Fruit fly (Drosophila melanogaster) whole organism, wandering third instar larva: ENCODE data around the gene CG31751.

ENCODE experiments used
- Abd-B ChIP-seq: fragments of >200 bp; optimal IDR thresholded peaks from 2 replicates; lab custom pipeline; 2017; ENCODE audit warnings: missing biosample characterization, missing genetic modification characterization
- CG32264 ChIP-seq: fragments of 200-800 bp; sonication (Bioruptor generic); optimal IDR thresholded peaks from 2 replicates; lab custom pipeline; 2016; ENCODE audit warnings: missing biosample characterization, missing genetic modification characterization
- CG9705 ChIP-seq: fragments of 200-800 bp; sonication (Bioruptor generic); optimal IDR thresholded peaks from 2 replicates; lab custom pipeline; 2018; ENCODE audit warnings: missing biosample characterization, mild to moderate bottlenecking, missing genetic modification characterization
- CrebA ChIP-seq: fragments of 200-800 bp; sonication (Bioruptor generic); optimal IDR thresholded peaks from 2 replicates; lab custom pipeline; 2016; ENCODE audit warnings: missing biosample characterization, mild to moderate bottlenecking, missing genetic modification characterization, borderline replicate concordance
- Dfd ChIP-seq: fragments of >200 bp; optimal IDR thresholded peaks from 2 replicates; lab custom pipeline; 2017; ENCODE audit warnings: missing biosample characterization, missing genetic modification characterization
- Dif ChIP-seq: fragments of 200-275, 200-300 bp; sonication (Bioruptor generic); optimal IDR thresholded peaks from 2 replicates; lab custom pipeline; 2018; ENCODE audit warnings: missing biosample characterization, missing genetic modification characterization; ENCODE audit not compliant: partially characterized antibody
- GATAd ChIP-seq: sonication (Bioruptor generic); optimal IDR thresholded peaks from 2 replicates; lab custom pipeline; 2016; ENCODE audit warnings: missing biosample characterization, missing genetic modification characterization
- HLH106 ChIP-seq: fragments of 200-800 bp; optimal IDR thresholded peaks from 3 replicates; lab custom pipeline; 2019; ENCODE audit warnings: missing biosample characterization, mild to moderate bottlenecking, missing genetic modification characterization, moderate library complexity
- Hnf4 ChIP-seq: fragments of 200-800 bp; sonication (Bioruptor generic); optimal IDR thresholded peaks from 2 replicates; lab custom pipeline; 2016; ENCODE audit warnings: missing biosample characterization, mild to moderate bottlenecking, missing genetic modification characterization
- Hr78 ChIP-seq: fragments of >200 bp; optimal IDR thresholded peaks from 2 replicates; lab custom pipeline; 2017; ENCODE audit warnings: missing biosample characterization, missing genetic modification characterization
- Hr83 ChIP-seq: fragments of 200-300 bp; sonication (Bioruptor generic); optimal IDR thresholded peaks from 2 replicates; lab custom pipeline; 2016; ENCODE audit warnings: missing biosample characterization, mild to moderate bottlenecking, missing genetic modification characterization, moderate library complexity; ENCODE audit not compliant: poor library complexity, severe bottlenecking
- Jra ChIP-seq: sonication (Bioruptor generic); optimal IDR thresholded peaks from 2 replicates; lab custom pipeline; 2016; ENCODE audit warnings: missing biosample characterization, missing genetic modification characterization
- Mio ChIP-seq: sonication (Bioruptor generic); optimal IDR thresholded peaks from 2 replicates; lab custom pipeline; 2016; ENCODE audit warnings: missing biosample characterization, missing genetic modification characterization
- Myc ChIP-seq: fragments of >200 bp; optimal IDR thresholded peaks from 2 replicates; lab custom pipeline; 2017
- N ChIP-seq: fragments of >200 bp; optimal IDR thresholded peaks from 2 replicates; lab custom pipeline; 2018; ENCODE audit warnings: missing biosample characterization, missing external identifiers, missing genetic modification characterization
- OdsH ChIP-seq: fragments of 200-800 bp; sonication (Bioruptor generic); optimal IDR thresholded peaks from 2 replicates; lab custom pipeline; 2016; ENCODE audit warnings: missing biosample characterization, mild to moderate bottlenecking, missing genetic modification characterization
- Rel ChIP-seq, 2 experiments: fragments of 200-800 bp; sonication (Bioruptor generic) in 1 of 2; optimal IDR thresholded peaks; 2 replicates in 1 of 2; 3 replicates in 1 of 2; lab custom pipeline; 2016 to 2019; ENCODE audit warnings: mild to moderate bottlenecking in 2 of 2, missing biosample characterization in 2 of 2, missing genetic modification characterization in 2 of 2, moderate library complexity in 1 of 2
- Sp1 ChIP-seq: fragments of 200-800 bp; sonication (Bioruptor generic); optimal IDR thresholded peaks from 3 replicates; lab custom pipeline; 2019; ENCODE audit warnings: missing biosample characterization, mild to moderate bottlenecking, missing genetic modification characterization, moderate library complexity
- Vsx2 ChIP-seq: fragments of 200-300, 225-300 bp; sonication (Bioruptor generic); optimal IDR thresholded peaks from 2 replicates; lab custom pipeline; 2018; ENCODE audit warnings: missing biosample characterization, missing genetic modification characterization; ENCODE audit not compliant: partially characterized antibody
- br ChIP-seq: fragments of 200-800 bp; sonication (Bioruptor generic); optimal IDR thresholded peaks from 2 replicates; lab custom pipeline; 2016; ENCODE audit warnings: missing biosample characterization, missing genetic modification characterization
- brk ChIP-seq: fragments of 200-800 bp; sonication (Bioruptor generic); optimal IDR thresholded peaks from 2 replicates; lab custom pipeline; 2016; ENCODE audit warnings: missing biosample characterization, mild to moderate bottlenecking, missing genetic modification characterization
- dl ChIP-seq, 2 experiments: fragments of 175-275, 200-275 bp in 1 of 2; fragments of 200-275 bp in 1 of 2; sonication (Bioruptor generic); optimal IDR thresholded peaks; lab custom pipeline; 2018; ENCODE audit warnings: mild to moderate bottlenecking in 2 of 2, missing biosample characterization in 2 of 2, missing genetic modification characterization in 2 of 2, moderate library complexity in 2 of 2; ENCODE audit not compliant: partially characterized antibody in 2 of 2, insufficient read depth in 1 of 2
- dmrt93B ChIP-seq: fragments of 200-800 bp; sonication (Bioruptor generic); optimal IDR thresholded peaks from 2 replicates; lab custom pipeline; 2018; ENCODE audit warnings: missing biosample characterization, mild to moderate bottlenecking, missing genetic modification characterization
- dsf ChIP-seq: sonication (Bioruptor generic); optimal IDR thresholded peaks from 2 replicates; lab custom pipeline; 2016; ENCODE audit warnings: missing biosample characterization, missing genetic modification characterization, borderline replicate concordance
- ey ChIP-seq: fragments of 200-800 bp; sonication (Bioruptor generic); optimal IDR thresholded peaks from 2 replicates; lab custom pipeline; 2016; ENCODE audit warnings: missing biosample characterization, missing genetic modification characterization
- foxo ChIP-seq, 2 experiments: fragments of 200-800 bp; sonication (Bioruptor generic); optimal IDR thresholded peaks; 2 replicates in 1 of 2; 3 replicates in 1 of 2; lab custom pipeline; 2016 to 2017; ENCODE audit warnings: missing biosample characterization in 2 of 2, missing genetic modification characterization in 2 of 2
- fru ChIP-seq: fragments of 200-800 bp; sonication (Bioruptor generic); optimal IDR thresholded peaks from 3 replicates; lab custom pipeline; 2016; ENCODE audit warnings: missing biosample characterization, mild to moderate bottlenecking, missing genetic modification characterization
- h ChIP-seq: fragments of 200-800 bp; sonication (Bioruptor generic); optimal IDR thresholded peaks from 3 replicates; lab custom pipeline; 2016; ENCODE audit warnings: missing biosample characterization, mild to moderate bottlenecking, missing genetic modification characterization
- jim ChIP-seq: fragments of 175-275, 200-325 bp; sonication (Bioruptor generic); optimal IDR thresholded peaks from 2 replicates; lab custom pipeline; 2016; ENCODE audit warnings: missing biosample characterization, mild to moderate bottlenecking, missing genetic modification characterization
- lola ChIP-seq: fragments of >200 bp; optimal IDR thresholded peaks from 2 replicates; lab custom pipeline; 2017; ENCODE audit warnings: missing biosample characterization, missing genetic modification characterization
- pan ChIP-seq: fragments of >200 bp; optimal IDR thresholded peaks from 2 replicates; lab custom pipeline; 2017
- psq ChIP-seq: fragments of 200-800 bp; sonication (Bioruptor generic); optimal IDR thresholded peaks from 3 replicates; lab custom pipeline; 2017; ENCODE audit warnings: missing biosample characterization, mild to moderate bottlenecking, missing genetic modification characterization, moderate library complexity
- rgr ChIP-seq: fragments of 200-800 bp; sonication (Bioruptor generic); optimal IDR thresholded peaks from 3 replicates; lab custom pipeline; 2016; ENCODE audit warnings: missing biosample characterization, mild to moderate bottlenecking, missing genetic modification characterization
- sage ChIP-seq: fragments of 200-800 bp; sonication (Bioruptor generic); optimal IDR thresholded peaks from 2 replicates; lab custom pipeline; 2016; ENCODE audit warnings: missing biosample characterization, mild to moderate bottlenecking, missing genetic modification characterization
- sv ChIP-seq: fragments of 200-800 bp; sonication (Bioruptor generic); optimal IDR thresholded peaks from 3 replicates; lab custom pipeline; 2016; ENCODE audit warnings: missing biosample characterization, missing genetic modification characterization
- tai ChIP-seq: sonication (Bioruptor generic); optimal IDR thresholded peaks from 2 replicates; lab custom pipeline; 2016; ENCODE audit warnings: missing biosample characterization, missing genetic modification characterization
- usp ChIP-seq: fragments of >200 bp; optimal IDR thresholded peaks from 2 replicates; lab custom pipeline; 2017; ENCODE audit warnings: missing biosample characterization, missing genetic modification characterization
- woc ChIP-seq: sonication (Bioruptor generic); optimal IDR thresholded peaks from 2 replicates; lab custom pipeline; 2016; ENCODE audit warnings: missing biosample characterization, mild to moderate bottlenecking, missing genetic modification characterization

CG31751 gene

dm6 chr2L:18708239-18708891, 31.3 kb downstream of the CG31751 start, which contains the start of the genes Faf2 and Grip71:
Gene Faf2, minus strand, starts transcription at chr2L:18708688.
Gene Grip71, plus strand, starts transcription at chr2L:18708846.
- TF ChIP-seq OdsH (GFP tag; lab: Kevin White, UChicago) (peak; percentile 42), lola (GFP tag; lab: Kevin White, UChicago) (no peak), CG9705 (GFP tag; lab: Kevin White, UChicago) (peak; percentile 57), Rel (GFP tag; optimal IDR thresholded peaks at IDR 0.05; lab: Kevin White, UChicago) (peak; percentile 3), Rel (tag; optimal IDR thresholded peaks at IDR 0.05; lab: Kevin White, UChicago) (peak; percentile 60), rgr (GFP tag; lab: Kevin White, UChicago) (peak; percentile 82), CrebA (GFP tag; lab: Kevin White, UChicago) (no peak), Abd-B (GFP tag; lab: Kevin White, UChicago) (no peak), Myc (lab: Kevin White, UChicago) (no peak), sv (GFP tag; lab: Kevin White, UChicago) (peak; percentile 57), HLH106 (tag; lab: Kevin White, UChicago) (peak; percentile 88), sage (GFP tag; lab: Kevin White, UChicago) (peak; percentile 72), tai (no peak), dsf (GFP tag; lab: Kevin White, UChicago) (peak; percentile 60), foxo (GFP tag; optimal IDR thresholded peaks at IDR 0.05; lab: Kevin White, UChicago) (peak in 1 of 2 experiments; percentile 81), Vsx2 (GFP tag; lab: Kevin White, UChicago) (no peak), fru (peak; percentile 72), N (peak; percentile 73), pan (lab: Kevin White, UChicago) (no peak), psq (GFP tag; lab: Kevin White, UChicago) (peak; percentile 62), Sp1 (GFP tag; lab: Kevin White, UChicago) (peak; percentile 66), Dfd (GFP tag; lab: Kevin White, UChicago) (no peak), Hnf4 (GFP tag; lab: Kevin White, UChicago) (peak; percentile 77), Hr78 (no peak), brk (GFP tag; lab: Kevin White, UChicago) (no peak), GATAd (GFP tag; lab: Kevin White, UChicago) (peak; percentile 36), ey (GFP tag; lab: Kevin White, UChicago) (peak; percentile 74), br (peak; percentile 60), dmrt93B (GFP tag; lab: Kevin White, UChicago) (peak; percentile 83), CG32264 (GFP tag; lab: Kevin White, UChicago) (peak; percentile 51), Dif (GFP tag; lab: Kevin White, UChicago) (no peak), Jra (GFP tag; lab: Kevin White, UChicago) (peak; percentile 39), Hr83 (no peak), h (GFP tag; lab: Kevin White, UChicago) (peak; percentile 79), jim (GFP tag; lab: Kevin White, UChicago) (no peak), dl (GFP tag; optimal IDR thresholded peaks at IDR 0.05; lab: Kevin White, UChicago; ENCODE audit: insufficient read depth in 1 of 2, partially characterized antibody in 2 of 2) (no peak), usp (GFP tag; lab: Kevin White, UChicago) (no peak), Mio (no peak), woc (GFP tag; lab: Kevin White, UChicago) (peak; percentile 61)

dm6 chr2L:18713686-18714085, 36.7 kb downstream of the CG31751 start, which contains the start of gene Irk3:
Gene Irk3, minus strand, starts transcription at chr2L:18713748.
- TF ChIP-seq Vsx2 (GFP tag; lab: Kevin White, UChicago) (no peak), br (no peak), CrebA (GFP tag; lab: Kevin White, UChicago) (no peak), Myc (lab: Kevin White, UChicago) (no peak), Hr83 (no peak), Rel (GFP tag; optimal IDR thresholded peaks at IDR 0.05; lab: Kevin White, UChicago) (no peak), Rel (tag; optimal IDR thresholded peaks at IDR 0.05; lab: Kevin White, UChicago) (no peak)
- TF ChIP-seq, all 38 proteins: peak for 0
